Fruit fly (Drosophila melanogaster): ENCODE data around the gene Hipk.

Hipk gene

dm6 chr3L:546819-547441, 4.1 kb downstream of the Hipk start (continued):
- no peak for TF ChIP-seq CkIIα-i1 (GFP tag; IDR thresholded peaks at IDR 0.05)
- TF ChIP-seq pita (GFP tag; optimal IDR thresholded peaks at IDR 0.05) = no peak
- no peak for TF ChIP-seq BEAF-32 (GFP tag; optimal IDR thresholded peaks at IDR 0.05)
- peak; percentile 9 for TF ChIP-seq CG8281 (tag; optimal IDR thresholded peaks at IDR 0.05)
- TF ChIP-seq CG12104 (GFP tag; optimal IDR thresholded peaks at IDR 0.05) = peak; percentile 48
- TF ChIP-seq sens-2 (GFP tag; IDR thresholded peaks at IDR 0.05) = no peak
- TF ChIP-seq her (GFP tag; optimal IDR thresholded peaks at IDR 0.05) = peak; percentile 85
- no peak for TF ChIP-seq nom (GFP tag; optimal IDR thresholded peaks at IDR 0.05)
- TF ChIP-seq GATAe (GFP tag; conservative IDR thresholded peaks at IDR 0.05) = peak; percentile 52; the same call in 1 of the 2 replicates
- no peak for TF ChIP-seq dan (GFP tag; IDR thresholded peaks at IDR 0.05)
- peak; percentile 70 for TF ChIP-seq Xbp1 (GFP tag; optimal IDR thresholded peaks at IDR 0.05)
- TF ChIP-seq sc (optimal IDR thresholded peaks at IDR 0.05) = no peak
- no peak for TF ChIP-seq sc (GFP tag; optimal IDR thresholded peaks at IDR 0.05)
- peak; percentile 41 for TF ChIP-seq nmo (GFP tag; optimal IDR thresholded peaks at IDR 0.05)
- peak; percentile 8 for TF ChIP-seq CG8388 (GFP tag; optimal IDR thresholded peaks at IDR 0.05)
- peak; percentile 67 for TF ChIP-seq toy (GFP tag; IDR thresholded peaks at IDR 0.05)
- peak; percentile 83 for TF ChIP-seq CG6813 (GFP tag; optimal IDR thresholded peaks at IDR 0.05)
- TF ChIP-seq Hr78 (GFP tag; optimal IDR thresholded peaks at IDR 0.05) = no peak
- TF ChIP-seq CG13894 (tag; optimal IDR thresholded peaks at IDR 0.05) = peak; percentile 88
- TF ChIP-seq Ets97D (GFP tag; optimal IDR thresholded peaks at IDR 0.05) = peak; percentile 40
- TF ChIP-seq HLH4C (GFP tag; IDR thresholded peaks at IDR 0.05; ENCODE audit: partially characterized antibody) = no peak
- no peak for TF ChIP-seq Dad (GFP tag; optimal IDR thresholded peaks at IDR 0.05)
- no peak for TF ChIP-seq CG4617 (GFP tag; optimal IDR thresholded peaks at IDR 0.05; ENCODE audit: borderline replicate concordance)
- TF ChIP-seq amos (GFP tag; IDR thresholded peaks at IDR 0.05; ENCODE audit: partially characterized antibody) = no peak
- peak; percentile 68 for TF ChIP-seq Sox102F (GFP tag; optimal IDR thresholded peaks at IDR 0.05)
- no peak for TF ChIP-seq MESR4 (GFP tag; optimal IDR thresholded peaks at IDR 0.05)
- TF ChIP-seq Ptx1 (GFP tag; IDR thresholded peaks at IDR 0.05) = peak; percentile 83
- TF ChIP-seq CG4707 (GFP tag; optimal IDR thresholded peaks at IDR 0.05) = no peak
- TF ChIP-seq Xrp1 (GFP tag; IDR thresholded peaks at IDR 0.05) = peak; percentile 56; the same call in 1 of the 2 replicates
- TF ChIP-seq CG6689 (GFP tag; IDR thresholded peaks at IDR 0.05) = peak; percentile 74
- TF ChIP-seq cad (GFP tag; optimal IDR thresholded peaks at IDR 0.05) = no peak
- no peak for TF ChIP-seq Dfd (GFP tag; optimal IDR thresholded peaks at IDR 0.05)
- TF ChIP-seq B-H1 (GFP tag; IDR thresholded peaks at IDR 0.05) = peak; percentile 65; the same call in 2 of the 3 replicates
- no peak for TF ChIP-seq pan (optimal IDR thresholded peaks at IDR 0.05)
- TF ChIP-seq pan (GFP tag; optimal IDR thresholded peaks at IDR 0.05 in 1 of 2, IDR thresholded peaks at IDR 0.05 in 1 of 2) = peak in 1 of 2 experiments; percentile 89
- TF ChIP-seq ato (GFP tag; IDR thresholded peaks at IDR 0.05; ENCODE audit: partially characterized antibody) = no peak
- peak; percentile 41; the same call in 1 of the 2 replicates for TF ChIP-seq Ravus (GFP tag; IDR thresholded peaks at IDR 0.05)
- TF ChIP-seq CG2889 (GFP tag; IDR thresholded peaks at IDR 0.05) = peak; percentile 83; the same call in 2 of the 3 replicates
- TF ChIP-seq knrl (GFP tag; IDR thresholded peaks at IDR 0.05; ENCODE audit: partially characterized antibody) = no peak
- TF ChIP-seq Aef1 (GFP tag; IDR thresholded peaks at IDR 0.05) = peak; percentile 85
- peak; percentile 46 for TF ChIP-seq CG12219 (GFP tag; optimal IDR thresholded peaks at IDR 0.05)
- TF ChIP-seq esg (GFP tag; conservative IDR thresholded peaks at IDR 0.05) = peak; percentile 72
- peak; percentile 89 for TF ChIP-seq dysf (GFP tag; IDR thresholded peaks at IDR 0.05)
- peak; percentile 55; the same call in 1 of the 3 replicates for TF ChIP-seq so (GFP tag; IDR thresholded peaks at IDR 0.05)
- peak; percentile 79 for TF ChIP-seq CG11695 (GFP tag; IDR thresholded peaks at IDR 0.05)
- TF ChIP-seq Hand (GFP tag; optimal IDR thresholded peaks at IDR 0.05) = peak; percentile 90
- TF ChIP-seq CG31224 (GFP tag; IDR thresholded peaks at IDR 0.05) = peak; percentile 89
- TF ChIP-seq Ssrp (tag; optimal IDR thresholded peaks at IDR 0.05) = peak; percentile 46
- no peak for TF ChIP-seq bowl (GFP tag; IDR thresholded peaks at IDR 0.05)
- peak; percentile 95 for TF ChIP-seq CG10543 (GFP tag; optimal IDR thresholded peaks at IDR 0.05)

All from whole organism, embryonic.